Worm (Caenorhabditis elegans): ENCODE data around the gene gtf-2F2.

DNA sequence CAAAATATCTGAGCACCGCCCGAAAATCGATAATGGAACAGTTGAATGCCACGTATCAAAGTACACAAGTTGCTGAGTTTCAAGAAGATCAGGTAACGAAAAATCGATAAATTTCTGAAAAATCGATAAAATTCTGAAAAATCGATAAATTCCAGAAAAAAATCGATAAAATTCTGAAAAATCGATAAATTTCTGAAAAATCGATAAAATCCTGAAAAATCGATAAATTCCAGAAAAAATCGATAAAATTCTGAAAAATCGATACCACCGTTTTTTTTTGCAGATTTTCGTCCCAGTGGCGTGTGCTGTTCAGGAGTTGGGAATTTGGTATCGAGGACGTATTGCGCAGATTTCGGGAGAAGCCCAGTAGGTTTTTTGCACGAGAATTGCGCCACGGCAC, 33.6 kb downstream of the gtf-2F2 start:
- no peak for TF ChIP-seq snpc-4 (tag; optimal IDR thresholded peaks at IDR 0.05)
- no peak for TF ChIP-seq elt-3 (tag; optimal IDR thresholded peaks at IDR 0.05)
- no peak for TF ChIP-seq ceh-16 (tag; optimal IDR thresholded peaks at IDR 0.05)
- TF ChIP-seq lsy-2 (tag; optimal IDR thresholded peaks at IDR 0.05): no peak
- no peak for TF ChIP-seq alr-1 (tag; optimal IDR thresholded peaks at IDR 0.05)
- TF ChIP-seq ama-1 (optimal IDR thresholded peaks at IDR 0.05): no peak
- TF ChIP-seq fos-1 (tag; optimal IDR thresholded peaks at IDR 0.05): no peak
- TF ChIP-seq ceh-82 (tag; optimal IDR thresholded peaks at IDR 0.05): no peak
- no peak for TF ChIP-seq lin-11 (tag; optimal IDR thresholded peaks at IDR 0.05)
- TF ChIP-seq unc-39 (tag; optimal IDR thresholded peaks at IDR 0.05): no peak
- no peak for TF ChIP-seq unc-62 (GFP tag; optimal IDR thresholded peaks at IDR 0.05)
- TF ChIP-seq ZK546.5 (tag; optimal IDR thresholded peaks at IDR 0.05): no peak

Data from whole organism, L2 larva.